Worm (Caenorhabditis elegans) whole organism, young adult: ENCODE measurements around the gene unc-22.

ENCODE experiments used
- B0019.2 ChIP-seq: fragments of 200-800 bp; sonication (Bioruptor generic); conservative IDR thresholded peaks from 2 replicates; pipeline ENCODE4 v1.3.6; 2022; ENCODE audit warnings: missing genetic modification reagents, missing genetic modification characterization, missing compliant biosample characterization
- C06A6.2 ChIP-seq: fragments of 200-800 bp; sonication (Bioruptor generic); conservative IDR thresholded peaks from 2 replicates; pipeline ENCODE4 v1.3.6; 2022; ENCODE audit warnings: missing genetic modification characterization, missing compliant biosample characterization
- C17E4.6 ChIP-seq: fragments of 200-800 bp; sonication (Bioruptor generic); IDR thresholded peaks from 2 replicates; pipeline ENCODE4 v1.3.6; 2022; ENCODE audit warnings: missing genetic modification reagents, missing genetic modification characterization, missing compliant biosample characterization
- F33H1.4 ChIP-seq: fragments of 200-800 bp; sonication (Bioruptor generic); IDR thresholded peaks from 2 replicates; pipeline ENCODE4 v1.3.6; 2022; ENCODE audit warnings: missing genetic modification reagents, missing genetic modification characterization, missing compliant biosample characterization
- F57A8.1 ChIP-seq: fragments of 200-800 bp; sonication (Bioruptor generic); optimal IDR thresholded peaks from 2 replicates; lab custom pipeline; 2018; ENCODE audit warnings: mild to moderate bottlenecking, missing genetic modification characterization, moderate library complexity, missing compliant biosample characterization
- T07F8.4 ChIP-seq: sonication (generic microtip); optimal IDR thresholded peaks from 2 replicates; lab custom pipeline; 2016; ENCODE audit warnings: mild to moderate bottlenecking, missing genetic modification characterization, moderate library complexity, missing compliant biosample characterization
- T26A5.8 ChIP-seq: sonication (generic microtip); optimal IDR thresholded peaks from 2 replicates; lab custom pipeline; 2016; ENCODE audit warnings: missing genetic modification characterization, missing compliant biosample characterization
- Y53G8AR.9 ChIP-seq: fragments of 200-800 bp; sonication (Bioruptor generic); conservative IDR thresholded peaks from 2 replicates; pipeline ENCODE4 v1.3.6; 2022; ENCODE audit warnings: missing genetic modification reagents, missing genetic modification characterization, missing compliant biosample characterization
- Y95B8A.8 ChIP-seq: fragments of 200-800 bp; sonication (Bioruptor generic); IDR thresholded peaks from 2 replicates; pipeline ENCODE4 v1.3.6; 2022; ENCODE audit warnings: missing genetic modification reagents, missing genetic modification characterization, missing compliant biosample characterization
- akir-1 ChIP-seq: fragments of 200-800 bp; sonication (Bioruptor generic); optimal IDR thresholded peaks from 2 replicates; lab custom pipeline; 2018; ENCODE audit warnings: mild to moderate bottlenecking, missing genetic modification characterization, moderate library complexity, missing compliant biosample characterization
- atf-7 ChIP-seq: sonication (generic microtip); optimal IDR thresholded peaks from 2 replicates; lab custom pipeline; 2017; ENCODE audit warnings: mild to moderate bottlenecking, missing genetic modification characterization, missing compliant biosample characterization
- athp-1 ChIP-seq: sonication (generic microtip); optimal IDR thresholded peaks from 2 replicates; lab custom pipeline; 2017; ENCODE audit warnings: mild to moderate bottlenecking, missing genetic modification characterization, missing compliant biosample characterization
- ccch-3 ChIP-seq: fragments of 200-800 bp; sonication (Bioruptor generic); optimal IDR thresholded peaks from 2 replicates; lab custom pipeline; 2018; ENCODE audit warnings: mild to moderate bottlenecking, missing genetic modification characterization, missing compliant biosample characterization
- cebp-2 ChIP-seq: fragments of 200-800 bp; sonication (Bioruptor generic); IDR thresholded peaks from 2 replicates; pipeline ENCODE4 v1.3.6; 2022; ENCODE audit warnings: missing genetic modification characterization, missing compliant biosample characterization
- ceh-100 ChIP-seq: fragments of 200-800 bp; sonication (Bioruptor generic); IDR thresholded peaks from 2 replicates; pipeline ENCODE4 v1.3.6; 2022; ENCODE audit warnings: missing genetic modification reagents, missing genetic modification characterization, missing compliant biosample characterization
- ceh-27 ChIP-seq: fragments of 200-800 bp; sonication (Bioruptor generic); optimal IDR thresholded peaks from 2 replicates; lab custom pipeline; 2018; ENCODE audit warnings: mild to moderate bottlenecking, missing genetic modification characterization, moderate library complexity, missing compliant biosample characterization
- ceh-91 ChIP-seq: fragments of 200-800 bp; sonication (Bioruptor generic); IDR thresholded peaks from 2 replicates; pipeline ENCODE4 v1.3.6; 2022; ENCODE audit warnings: missing genetic modification reagents, missing genetic modification characterization, missing compliant biosample characterization
- dox-1 ChIP-seq: fragments of 200-800 bp; sonication (Bioruptor generic); IDR thresholded peaks from 2 replicates; pipeline ENCODE4 v1.3.6; 2022; ENCODE audit warnings: missing genetic modification reagents, missing genetic modification characterization, missing compliant biosample characterization
- efl-1 ChIP-seq: fragments of 150-350 bp; optimal IDR thresholded peaks from 2 replicates; lab custom pipeline; 2014; ENCODE audit warnings: missing biosample characterization, missing genetic modification reagents, missing genetic modification characterization
- egl-44 ChIP-seq: fragments of 200-800 bp; sonication (Bioruptor generic); IDR thresholded peaks from 2 replicates; pipeline ENCODE4 v1.3.6; 2022; ENCODE audit warnings: missing genetic modification reagents, missing genetic modification characterization, missing compliant biosample characterization
- ets-4 ChIP-seq: fragments of 200-800 bp; sonication (Bioruptor generic); optimal IDR thresholded peaks from 2 replicates; lab custom pipeline; 2018; ENCODE audit warnings: mild to moderate bottlenecking, missing genetic modification characterization, missing compliant biosample characterization
- fkh-3 ChIP-seq: sonication (generic microtip); optimal IDR thresholded peaks from 2 replicates; lab custom pipeline; 2016; ENCODE audit warnings: mild to moderate bottlenecking, missing genetic modification characterization, missing compliant biosample characterization
- him-1 ChIP-seq: sonication (generic microtip); optimal IDR thresholded peaks from 2 replicates; lab custom pipeline; 2016; ENCODE audit warnings: missing genotype, missing genetic modification reagents, missing genetic modification characterization, missing compliant biosample characterization
- hlh-12 ChIP-seq: sonication (generic microtip); optimal IDR thresholded peaks from 2 replicates; lab custom pipeline; 2016; ENCODE audit warnings: missing genetic modification characterization, missing compliant biosample characterization
- hlh-26 ChIP-seq: fragments of 200-800 bp; sonication (Bioruptor generic); conservative IDR thresholded peaks from 2 replicates; pipeline ENCODE4 v1.3.6; 2022; ENCODE audit warnings: missing genetic modification reagents, missing genetic modification characterization, missing compliant biosample characterization
- hmg-1.2 ChIP-seq: fragments of 200-800 bp; sonication (Bioruptor generic); IDR thresholded peaks from 2 replicates; pipeline ENCODE4 v1.3.6; 2022; ENCODE audit warnings: missing genetic modification reagents, missing genetic modification characterization, missing compliant biosample characterization
- let-607 ChIP-seq, 2 experiments: fragments of 200-800 bp in 1 of 2; sonication (Bioruptor generic) in 1 of 2; sonication (generic microtip) in 1 of 2; optimal IDR thresholded peaks; 2 replicates each; lab custom pipeline; 2016 to 2018; ENCODE audit warnings: mild to moderate bottlenecking in 2 of 2, missing compliant biosample characterization in 2 of 2, missing genetic modification characterization in 2 of 2, moderate library complexity in 2 of 2, missing genotype in 1 of 2
- lin-35 ChIP-seq, 3 experiments: fragments of 150-350 bp in 2 of 3; sonication (generic microtip) in 1 of 3; optimal IDR thresholded peaks; 2 replicates each; lab custom pipeline; 2014 to 2018; ENCODE audit warnings: missing biosample characterization in 3 of 3, missing genetic modification characterization in 3 of 3, missing genetic modification reagents in 3 of 3
- lin-40 ChIP-seq: sonication (generic microtip); optimal IDR thresholded peaks from 2 replicates; lab custom pipeline; 2016; ENCODE audit warnings: missing genetic modification characterization, mild to moderate bottlenecking, missing compliant biosample characterization, missing genotype, missing genetic modification reagents
- lir-1 ChIP-seq: fragments of 200-800 bp; sonication (Bioruptor generic); conservative IDR thresholded peaks from 2 replicates; pipeline ENCODE4 v1.3.6; 2022; ENCODE audit warnings: missing genetic modification reagents, missing genetic modification characterization, missing compliant biosample characterization
- lsy-27 ChIP-seq: sonication (generic microtip); optimal IDR thresholded peaks from 2 replicates; lab custom pipeline; 2017; ENCODE audit warnings: missing genetic modification characterization, mild to moderate bottlenecking, missing compliant biosample characterization, antibody characterized with exemption, missing genotype, borderline replicate concordance; ENCODE audit not compliant: insufficient read depth
- madf-10 ChIP-seq: sonication (generic microtip); optimal IDR thresholded peaks from 2 replicates; lab custom pipeline; 2016; ENCODE audit warnings: mild to moderate bottlenecking, missing genetic modification characterization, missing compliant biosample characterization
- madf-3 ChIP-seq: fragments of 200-800 bp; sonication (Bioruptor generic); IDR thresholded peaks from 2 replicates; pipeline ENCODE4 v1.3.6; 2022; ENCODE audit warnings: missing genetic modification reagents, missing genetic modification characterization, missing compliant biosample characterization
- nfya-1 ChIP-seq: sonication (generic microtip); optimal IDR thresholded peaks from 2 replicates; lab custom pipeline; 2017; ENCODE audit warnings: antibody characterized with exemption, missing compliant biosample characterization, missing genetic modification characterization, borderline replicate concordance; ENCODE audit not compliant: insufficient read depth
- nfya-2 ChIP-seq: fragments of 200-800 bp; sonication (Bioruptor generic); IDR thresholded peaks from 2 replicates; pipeline ENCODE4 v1.3.6; 2022; ENCODE audit warnings: missing genetic modification reagents, missing genetic modification characterization, missing compliant biosample characterization
- nfyb-1 ChIP-seq: fragments of 200-800 bp; sonication (Bioruptor generic); IDR thresholded peaks from 2 replicates; pipeline ENCODE4 v1.3.6; 2022; ENCODE audit warnings: missing genetic modification reagents, missing genetic modification characterization, missing compliant biosample characterization
- nhr-179 ChIP-seq: sonication (generic microtip); optimal IDR thresholded peaks from 2 replicates; lab custom pipeline; 2016; ENCODE audit warnings: mild to moderate bottlenecking, missing genetic modification characterization, missing compliant biosample characterization
- nhr-80 ChIP-seq: sonication (generic microtip); optimal IDR thresholded peaks from 2 replicates; lab custom pipeline; 2016; ENCODE audit warnings: missing genetic modification characterization, missing compliant biosample characterization
- nhr-90 ChIP-seq: sonication (generic microtip); optimal IDR thresholded peaks from 2 replicates; lab custom pipeline; 2016; ENCODE audit warnings: missing genotype, mild to moderate bottlenecking, missing genetic modification characterization, missing compliant biosample characterization
- pha-4 ChIP-seq: fragments of 150-350 bp; sonication (generic microtip); optimal IDR thresholded peaks from 2 replicates; lab custom pipeline; 2014; ENCODE audit warnings: missing biosample characterization, missing genetic modification reagents, missing genetic modification characterization
- sdz-38 ChIP-seq: sonication (generic microtip); optimal IDR thresholded peaks from 2 replicates; lab custom pipeline; 2016; ENCODE audit warnings: missing genotype, missing genetic modification characterization, missing compliant biosample characterization
- sptf-2 ChIP-seq: fragments of 200-800 bp; sonication (Bioruptor generic); optimal IDR thresholded peaks from 2 replicates; lab custom pipeline; 2018; ENCODE audit warnings: mild to moderate bottlenecking, missing genetic modification characterization, missing compliant biosample characterization
- tbx-9 ChIP-seq: sonication (generic microtip); optimal IDR thresholded peaks from 2 replicates; lab custom pipeline; 2016; ENCODE audit warnings: borderline replicate concordance, missing genetic modification characterization, inconsistent platforms, missing compliant biosample characterization
- unc-130 ChIP-seq: sonication (generic microtip); optimal IDR thresholded peaks from 2 replicates; lab custom pipeline; 2016; ENCODE audit warnings: missing genetic modification reagents, missing genetic modification characterization, missing compliant biosample characterization
- unc-62 ChIP-seq: fragments of 150-350 bp; optimal IDR thresholded peaks from 2 replicates; lab custom pipeline; 2014; ENCODE audit warnings: missing biosample characterization, missing genetic modification reagents, missing genetic modification characterization
- xnd-1 ChIP-seq: sonication (generic microtip); optimal IDR thresholded peaks from 2 replicates; lab custom pipeline; 2016; ENCODE audit warnings: missing genotype, missing genetic modification reagents, missing genetic modification characterization, missing compliant biosample characterization
- zim-3 ChIP-seq: sonication (generic microtip); optimal IDR thresholded peaks from 2 replicates; lab custom pipeline; 2017; ENCODE audit warnings: mild to moderate bottlenecking, missing genetic modification characterization, moderate library complexity, missing compliant biosample characterization
- ztf-18 ChIP-seq: sonication (generic microtip); optimal IDR thresholded peaks from 2 replicates; lab custom pipeline; 2016; ENCODE audit warnings: missing genotype, mild to moderate bottlenecking, missing genetic modification characterization, missing compliant biosample characterization
- ztf-25 ChIP-seq: fragments of 200-800 bp; sonication (Bioruptor generic); IDR thresholded peaks from 2 replicates; pipeline ENCODE4 v1.3.6; 2022; ENCODE audit warnings: missing genetic modification reagents, missing genetic modification characterization, missing compliant biosample characterization

unc-22 gene

DNA sequence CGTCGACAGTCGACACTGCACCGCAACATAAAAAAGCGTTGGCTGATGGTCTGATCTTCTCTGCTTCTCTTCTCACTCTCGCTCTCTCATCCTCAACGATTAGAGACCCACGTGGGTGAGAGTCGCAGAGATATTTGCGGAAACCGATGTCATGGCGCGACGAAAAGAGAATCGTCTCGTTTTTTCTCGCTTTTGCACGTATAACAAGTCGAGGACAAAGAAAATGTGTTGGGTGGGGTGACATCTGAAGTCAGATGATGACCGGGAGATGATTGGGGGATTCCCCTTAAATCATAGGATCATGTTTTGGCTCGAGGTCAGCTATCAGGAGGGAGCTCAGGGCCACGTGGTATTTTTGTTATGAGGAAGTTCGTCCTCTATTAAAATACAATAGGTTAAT is 54.4 kb downstream of the unc-22 start (continued):
- no peak for TF ChIP-seq nfya-1 (tag; lab: Kevin White, UChicago)
- no peak for TF ChIP-seq C17E4.6 (GFP tag; lab: Robert Waterston, UW)
- TF ChIP-seq fkh-3 = no peak
- TF ChIP-seq nhr-179 (tag; lab: Kevin White, UChicago) = no peak
- no peak for TF ChIP-seq madf-3
- TF ChIP-seq athp-1 (tag; lab: Kevin White, UChicago) = peak; percentile 49
- peak; percentile 32 for TF ChIP-seq akir-1 (GFP tag; lab: Kevin White, UChicago)
- TF ChIP-seq ceh-100 (GFP tag; lab: Robert Waterston, UW) = no peak
- TF ChIP-seq ccch-3 (GFP tag; lab: Kevin White, UChicago) = no peak
- peak; percentile 90 for TF ChIP-seq egl-44 (GFP tag; lab: Robert Waterston, UW)
- TF ChIP-seq Y95B8A.8 (GFP tag; lab: Robert Waterston, UW) = no peak
- peak; percentile 77 for TF ChIP-seq pha-4 (tag; lab: Kevin White, UChicago)
- peak; percentile 66 for TF ChIP-seq ceh-27 (GFP tag; lab: Kevin White, UChicago)
- no peak for TF ChIP-seq zim-3 (tag; lab: Kevin White, UChicago)
- TF ChIP-seq hlh-12 (tag; lab: Kevin White, UChicago) = no peak
- no peak for TF ChIP-seq ztf-25 (GFP tag; lab: Robert Waterston, UW)
- TF ChIP-seq F33H1.4 (GFP tag; lab: Robert Waterston, UW) = no peak
- TF ChIP-seq unc-130 = no peak
- peak; percentile 16 for TF ChIP-seq ets-4 (GFP tag; lab: Kevin White, UChicago)
- no peak for TF ChIP-seq tbx-9 (tag; lab: Kevin White, UChicago)
- no peak for TF ChIP-seq T07F8.4 (tag; lab: Kevin White, UChicago)
- no peak for TF ChIP-seq unc-62 (GFP tag; lab: Kevin White, UChicago)
- TF ChIP-seq F57A8.1 (GFP tag; lab: Kevin White, UChicago) = no peak
- no peak; the same call in 1 of the 2 replicates for TF ChIP-seq Y53G8AR.9
- TF ChIP-seq lir-1 (GFP tag; lab: Robert Waterston, UW) = 0 out of 2 replicates have a peak, but pooled peaks have one; percentile 47
- TF ChIP-seq sdz-38 (tag; lab: Kevin White, UChicago) = no peak
- TF ChIP-seq sptf-2 = no peak
- peak; percentile 77 for TF ChIP-seq nhr-90 (tag; lab: Kevin White, UChicago)
- peak; percentile 71 for TF ChIP-seq dox-1 (GFP tag; lab: Robert Waterston, UW)
- TF ChIP-seq efl-1 = no peak
- TF ChIP-seq xnd-1 (tag; lab: Kevin White, UChicago) = no peak
- peak; percentile 84 for TF ChIP-seq nhr-80
- peak; percentile 87 for TF ChIP-seq C06A6.2 (GFP tag; lab: Robert Waterston, UW)
- no peak for TF ChIP-seq B0019.2
- no peak for TF ChIP-seq cebp-2 (GFP tag; lab: Robert Waterston, UW)
- TF ChIP-seq let-607 (tag; optimal IDR thresholded peaks at IDR 0.05; lab: Kevin White, UChicago) = peak; percentile 7 to 31
- no peak for TF ChIP-seq lsy-27 (tag; lab: Kevin White, UChicago)
- TF ChIP-seq nfyb-1 (GFP tag; lab: Robert Waterston, UW) = peak; percentile 81; the same call in 1 of the 2 replicates
- no peak for TF ChIP-seq nfya-2 (GFP tag; lab: Robert Waterston, UW)
- TF ChIP-seq ztf-18 = peak; percentile 41
- TF ChIP-seq T26A5.8 (tag; lab: Kevin White, UChicago) = no peak
- peak; percentile 83 for TF ChIP-seq madf-10
- TF ChIP-seq hmg-1.2 (GFP tag; lab: Robert Waterston, UW) = peak; percentile 59; the same call in 1 of the 2 replicates
- no peak for TF ChIP-seq him-1 (tag; lab: Kevin White, UChicago)
- no peak for TF ChIP-seq ceh-91
- no peak for TF ChIP-seq hlh-26
- peak; percentile 87 for TF ChIP-seq lin-40
- TF ChIP-seq lin-35 (GFP tag; optimal IDR thresholded peaks at IDR 0.05; lab: Kevin White, UChicago) = no peak
- TF ChIP-seq atf-7 = peak; percentile 93
